In the genomic region with DNA sequence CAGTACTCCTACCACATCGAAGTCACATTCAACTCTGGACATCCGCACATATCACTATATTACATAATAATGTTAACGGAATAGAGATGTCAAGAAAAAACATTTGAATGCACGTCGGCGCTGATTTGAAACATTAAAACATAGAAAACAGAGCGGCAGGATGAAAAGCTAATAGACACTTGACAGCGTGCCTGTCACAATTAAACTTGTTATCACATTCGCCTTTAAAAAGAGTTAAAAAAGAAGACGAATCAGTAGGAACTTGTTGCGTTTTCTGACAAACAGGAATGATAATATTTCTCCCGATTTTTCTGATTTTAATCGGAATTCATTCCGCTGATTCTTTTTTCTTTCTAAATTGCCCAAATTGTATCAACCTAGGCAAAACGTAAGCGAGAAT, we compare ENCODE assay signal across 3 worm cellular contexts.
A peak's percentile ranks its signal among the peaks of the same experiment; 100 is the strongest.
TF ChIP-seq lines count a peak whose summit lies in the region.

No protein-coding gene starts in this region.

TF ChIP-seq in whole organism, L3 larva, 47 proteins besides CTCF, POLR2A, EP300 and RAD21:
- TF ChIP-seq ztf-4 (tag; optimal IDR thresholded peaks at IDR 0.05; lab: Kevin White, UChicago) (no peak), unc-39 (tag; optimal IDR thresholded peaks at IDR 0.05; lab: Kevin White, UChicago) (no peak), ceh-9 (tag; optimal IDR thresholded peaks at IDR 0.05; lab: Kevin White, UChicago) (no peak), ceh-16 (tag; optimal IDR thresholded peaks at IDR 0.05; lab: Kevin White, UChicago) (no peak), nhr-77 (tag; optimal IDR thresholded peaks at IDR 0.05; lab: Kevin White, UChicago) (no peak), elt-2 (tag; optimal IDR thresholded peaks at IDR 0.05; lab: Kevin White, UChicago) (peak; percentile 70), ceh-28 (tag; optimal IDR thresholded peaks at IDR 0.05; lab: Kevin White, UChicago) (no peak), ama-1 (optimal IDR thresholded peaks at IDR 0.05; lab: Kevin White, UChicago) (no peak)

TF ChIP-seq in whole organism, L4 larva, 104 proteins besides CTCF, POLR2A, EP300 and RAD21:
- TF ChIP-seq hlh-30 (tag; optimal IDR thresholded peaks at IDR 0.05; lab: Kevin White, UChicago; ENCODE audit: insufficient read depth), result no peak
- no peak for TF ChIP-seq mdl-1 (tag; optimal IDR thresholded peaks at IDR 0.05; lab: Kevin White, UChicago)
- TF ChIP-seq lin-38 (GFP tag; IDR thresholded peaks at IDR 0.05; lab: Robert Waterston, UW), result no peak
- TF ChIP-seq daf-12 (tag; optimal IDR thresholded peaks at IDR 0.05; lab: Kevin White, UChicago), result no peak
- TF ChIP-seq ama-1 (optimal IDR thresholded peaks at IDR 0.05; lab: Kevin White, UChicago), result no peak
- no peak for TF ChIP-seq daf-8 (GFP tag; IDR thresholded peaks at IDR 0.05; lab: Robert Waterston, UW)
- TF ChIP-seq lin-39 (tag; optimal IDR thresholded peaks at IDR 0.05; lab: Kevin White, UChicago), result no peak
- TF ChIP-seq rbr-2 (tag; optimal IDR thresholded peaks at IDR 0.05; lab: Kevin White, UChicago), result no peak
- no peak for TF ChIP-seq mep-1 (tag; optimal IDR thresholded peaks at IDR 0.05; lab: Kevin White, UChicago)
- TF ChIP-seq php-3 (GFP tag; IDR thresholded peaks at IDR 0.05; lab: Robert Waterston, UW), result peak; percentile 51; the same call in 1 of the 2 replicates
- TF ChIP-seq sdz-12 (GFP tag; optimal IDR thresholded peaks at IDR 0.05; lab: Kevin White, UChicago), result no peak
- TF ChIP-seq fos-1 (tag; optimal IDR thresholded peaks at IDR 0.05; lab: Kevin White, UChicago), result no peak
- peak; percentile 31 for TF ChIP-seq nhr-28 (tag; optimal IDR thresholded peaks at IDR 0.05; lab: Kevin White, UChicago)
- TF ChIP-seq madf-9 (GFP tag; conservative IDR thresholded peaks at IDR 0.05; lab: Robert Waterston, UW), result no peak
- TF ChIP-seq dve-1 (tag; optimal IDR thresholded peaks at IDR 0.05; lab: Kevin White, UChicago; ENCODE audit: insufficient read depth), result peak; percentile 68
- no peak for TF ChIP-seq ceh-20 (GFP tag; IDR thresholded peaks at IDR 0.05; lab: Robert Waterston, UW)
- TF ChIP-seq daf-16 (GFP tag; optimal IDR thresholded peaks at IDR 0.05; lab: Kevin White, UChicago), result no peak
- peak; percentile 79 for TF ChIP-seq daf-16 (tag; optimal IDR thresholded peaks at IDR 0.05; lab: Kevin White, UChicago)
- TF ChIP-seq dmd-6 (GFP tag; IDR thresholded peaks at IDR 0.05; lab: Robert Waterston, UW), result peak; percentile 81
- TF ChIP-seq ceh-28 (tag; optimal IDR thresholded peaks at IDR 0.05; lab: Kevin White, UChicago), result no peak
- no peak for TF ChIP-seq T20F7.1 (GFP tag; optimal IDR thresholded peaks at IDR 0.05; lab: Kevin White, UChicago)
- TF ChIP-seq ctbp-1 (GFP tag; IDR thresholded peaks at IDR 0.05; lab: Robert Waterston, UW), result no peak
- TF ChIP-seq dmd-8 (GFP tag; IDR thresholded peaks at IDR 0.05; lab: Robert Waterston, UW), result no peak
- no peak for TF ChIP-seq lin-15B (tag; optimal IDR thresholded peaks at IDR 0.05; lab: Kevin White, UChicago)
- TF ChIP-seq hlh-11 (tag; optimal IDR thresholded peaks at IDR 0.05; lab: Kevin White, UChicago), result peak; percentile 65
- no peak for TF ChIP-seq mes-2 (tag; optimal IDR thresholded peaks at IDR 0.05; lab: Kevin White, UChicago; ENCODE audit: poor library complexity, severe bottlenecking)
- no peak for TF ChIP-seq mxl-2 (GFP tag; conservative IDR thresholded peaks at IDR 0.05; lab: Robert Waterston, UW)
- TF ChIP-seq ceh-32 (tag; optimal IDR thresholded peaks at IDR 0.05; lab: Kevin White, UChicago; ENCODE audit: poor library complexity), result no peak

TF ChIP-seq in whole organism, young adult, 124 proteins besides CTCF, POLR2A, EP300 and RAD21:
- no peak for TF ChIP-seq dpff-1 (tag; optimal IDR thresholded peaks at IDR 0.05; lab: Kevin White, UChicago)
- TF ChIP-seq hmg-1.2 (GFP tag; IDR thresholded peaks at IDR 0.05; lab: Robert Waterston, UW), result no peak
- TF ChIP-seq nhr-80 (tag; optimal IDR thresholded peaks at IDR 0.05; lab: Kevin White, UChicago), result peak; percentile 79
